Worm (Caenorhabditis elegans) whole organism, midembryonic: Measurements from ENCODE around the gene Y62E10A.24.

Source experiments
- klf-2 ChIP-seq: fragments of 200-800 bp; sonication (Bioruptor generic); conservative IDR thresholded peaks from 2 replicates; pipeline ENCODE4 v1.3.6; 2022; ENCODE audit warnings: missing genetic modification reagents, missing genetic modification characterization, missing compliant biosample characterization
- med-1 ChIP-seq: sonication (generic microtip); optimal IDR thresholded peaks from 2 replicates; lab custom pipeline; 2017; ENCODE audit warnings: missing genetic modification characterization, mild to moderate bottlenecking, missing compliant biosample characterization, antibody characterized with exemption, missing genetic modification reagents; ENCODE audit not compliant: insufficient read depth

- TF ChIP-seq klf-2 (GFP tag; lab: Robert Waterston, UW) (no peak), med-1 (no peak)
These were observed 30.2 kb downstream of the Y62E10A.24 start, which contains the start of the genes memi-2 and cyp-31A5 for ce11 chrIV:13400456-13401364.
